Worm (Caenorhabditis elegans) whole organism, L4/young adult: Measurements from ENCODE around the gene M01E10.3.

Source experiments
- W03F9.2 ChIP-seq: fragments of 150-350 bp; optimal IDR thresholded peaks from 2 replicates; lab custom pipeline; 2014; ENCODE audit warnings: missing biosample characterization, missing genetic modification characterization
- him-1 ChIP-seq: sonication (generic microtip); optimal IDR thresholded peaks from 2 replicates; lab custom pipeline; 2016; ENCODE audit warnings: missing genotype, missing genetic modification reagents, missing genetic modification characterization, missing compliant biosample characterization

ce11 chrIII:2049825-2050224, 4.2 kb downstream of the M01E10.3 start:
- TF ChIP-seq him-1 (tag; lab: Kevin White, UChicago) (no peak), W03F9.2 (no peak)
